Fruit fly (Drosophila melanogaster) whole organism, embryonic: ENCODE measurements around the gene bumpel.

Experiments
- Antp ChIP-seq: fragments of 200-800 bp; sonication (Bioruptor generic); optimal IDR thresholded peaks from 3 replicates; lab custom pipeline; 2016; ENCODE audit warnings: missing biosample characterization, missing genetic modification characterization
- BEAF-32 ChIP-seq: fragments of 200-800 bp; sonication (Bioruptor generic); optimal IDR thresholded peaks from 3 replicates; lab custom pipeline; 2017; ENCODE audit warnings: missing biosample characterization, missing genetic modification characterization, mild to moderate bottlenecking, moderate library complexity, missing genetic modification reagents
- CG10366 ChIP-seq: fragments of 200-800 bp; sonication (Bioruptor generic); IDR thresholded peaks from 2 replicates; pipeline ENCODE4 v1.3.6; 2022; ENCODE audit warnings: missing biosample characterization, missing genetic modification characterization
- CG10462 ChIP-seq: fragments of 200-800 bp; sonication (Bioruptor generic); optimal IDR thresholded peaks from 2 replicates; lab custom pipeline; 2016; ENCODE audit warnings: missing biosample characterization, missing genetic modification characterization
- CG13123 ChIP-seq: fragments of 200-800 bp; sonication (Bioruptor generic); optimal IDR thresholded peaks from 2 replicates; lab custom pipeline; 2016; ENCODE audit warnings: missing biosample characterization, missing genetic modification characterization
- CG14014 ChIP-seq: fragments of 200-800 bp; sonication (Bioruptor generic); IDR thresholded peaks from 2 replicates; pipeline ENCODE4 v1.3.6; 2022; ENCODE audit warnings: missing biosample characterization, missing genetic modification characterization
- CG15514 ChIP-seq: fragments of 200-800 bp; sonication (Bioruptor generic); optimal IDR thresholded peaks from 3 replicates; lab custom pipeline; 2017; ENCODE audit warnings: missing biosample characterization, missing genetic modification characterization, mild to moderate bottlenecking, moderate library complexity, missing genetic modification reagents
- CG17568 ChIP-seq: fragments of 200-800 bp; sonication (Bioruptor generic); optimal IDR thresholded peaks from 2 replicates; lab custom pipeline; 2018; ENCODE audit warnings: missing biosample characterization, mild to moderate bottlenecking, missing genetic modification characterization, moderate library complexity
- CG18262 ChIP-seq: fragments of 200-800 bp; optimal IDR thresholded peaks from 3 replicates; lab custom pipeline; 2019; ENCODE audit warnings: missing biosample characterization, mild to moderate bottlenecking, missing genetic modification characterization, moderate library complexity
- CG2129 ChIP-seq: fragments of 200-800 bp; sonication (Bioruptor generic); IDR thresholded peaks from 2 replicates; pipeline ENCODE4 v1.3.6; 2022; ENCODE audit warnings: missing biosample characterization, missing genetic modification characterization; ENCODE audit not compliant: partially characterized antibody
- CG2202 ChIP-seq: fragments of 200-800 bp; sonication (Bioruptor generic); optimal IDR thresholded peaks from 2 replicates; lab custom pipeline; 2018; ENCODE audit warnings: missing biosample characterization, mild to moderate bottlenecking, missing genetic modification characterization
- CG2712 ChIP-seq: fragments of 200-800 bp; optimal IDR thresholded peaks from 3 replicates; lab custom pipeline; 2019; ENCODE audit warnings: missing biosample characterization, mild to moderate bottlenecking, missing genetic modification characterization, moderate library complexity
- CG32532 ChIP-seq: fragments of 200-800 bp; sonication (Bioruptor generic); IDR thresholded peaks from 2 replicates; pipeline ENCODE4 v1.3.6; 2022; ENCODE audit warnings: missing biosample characterization, missing genetic modification characterization
- CG5245 ChIP-seq: fragments of 200-800 bp; sonication (Bioruptor generic); optimal IDR thresholded peaks from 3 replicates; lab custom pipeline; 2016; ENCODE audit warnings: missing biosample characterization, missing genetic modification characterization
- CG8089 ChIP-seq: fragments of 200-800 bp; sonication (Bioruptor generic); optimal IDR thresholded peaks from 3 replicates; lab custom pipeline; 2016; ENCODE audit warnings: missing biosample characterization, missing genetic modification characterization
- Camta ChIP-seq: fragments of 200-800 bp; sonication (Bioruptor generic); optimal IDR thresholded peaks from 2 replicates; lab custom pipeline; 2016; ENCODE audit warnings: missing biosample characterization, missing genetic modification characterization
- CrebB ChIP-seq: fragments of 200-800 bp; sonication (Bioruptor generic); optimal IDR thresholded peaks from 3 replicates; lab custom pipeline; 2018; ENCODE audit warnings: missing biosample characterization, mild to moderate bottlenecking, missing genetic modification characterization
- Ets65A ChIP-seq: fragments of 200-800 bp; sonication (Bioruptor generic); peaks from one replicate; lab custom pipeline; 2016; ENCODE audit warnings: missing biosample characterization, missing genetic modification characterization
- Hmr ChIP-seq: fragments of 200-800 bp; sonication (Bioruptor generic); optimal IDR thresholded peaks from 3 replicates; lab custom pipeline; 2017; ENCODE audit warnings: mild to moderate bottlenecking, missing biosample characterization, missing genetic modification reagents, missing genetic modification characterization
- Hr3 ChIP-seq: fragments of 200-800 bp; sonication (Bioruptor generic); optimal IDR thresholded peaks from 3 replicates; lab custom pipeline; 2016; ENCODE audit warnings: missing biosample characterization, missing genetic modification characterization
- Kr ChIP-seq: fragments of 200-800 bp; sonication (Bioruptor generic); optimal IDR thresholded peaks from 2 replicates; lab custom pipeline; 2017; ENCODE audit warnings: missing biosample characterization, mild to moderate bottlenecking, missing genetic modification characterization
- Med ChIP-seq: fragments of 200-800 bp; sonication (Bioruptor generic); peaks from one replicate; lab custom pipeline; 2016; ENCODE audit warnings: missing biosample characterization, missing genetic modification characterization, mild to moderate bottlenecking, inconsistent platforms, moderate library complexity
- Mes4 ChIP-seq: fragments of 200-800 bp; sonication (Bioruptor generic); optimal IDR thresholded peaks from 2 replicates; lab custom pipeline; 2016; ENCODE audit warnings: missing biosample characterization, missing genetic modification characterization
- Mrtf ChIP-seq: fragments of 200-800 bp; sonication (Bioruptor generic); IDR thresholded peaks from 3 replicates; pipeline ENCODE4 v1.3.6; 2022; ENCODE audit warnings: missing biosample characterization, missing genetic modification characterization
- Nf-YA ChIP-seq: fragments of 200-800 bp; sonication (Bioruptor generic); IDR thresholded peaks from 2 replicates; pipeline ENCODE4 v1.3.6; 2022; ENCODE audit warnings: missing biosample characterization, missing genetic modification characterization
- Nf-YB ChIP-seq: fragments of 200-800 bp; sonication (Bioruptor generic); optimal IDR thresholded peaks from 3 replicates; lab custom pipeline; 2019; ENCODE audit warnings: missing biosample characterization, mild to moderate bottlenecking, missing genetic modification characterization, moderate library complexity
- amos ChIP-seq: fragments of 200-800 bp; sonication (Bioruptor generic); IDR thresholded peaks from 2 replicates; pipeline ENCODE4 v1.3.6; 2022; ENCODE audit warnings: missing biosample characterization, missing genetic modification characterization; ENCODE audit not compliant: partially characterized antibody
- dpn ChIP-seq, 2 experiments: fragments of 200-800 bp; sonication (Bioruptor generic); optimal IDR thresholded peaks; 3 replicates each; lab custom pipeline; 2016; ENCODE audit warnings: missing biosample characterization in 2 of 2, missing genetic modification characterization in 2 of 2
- dysf ChIP-seq: fragments of 200-800 bp; sonication (Bioruptor generic); IDR thresholded peaks from 3 replicates; pipeline ENCODE4 v1.3.6; 2022; ENCODE audit warnings: missing biosample characterization, missing genetic modification characterization
- esg ChIP-seq: fragments of 200-800 bp; sonication (Bioruptor generic); conservative IDR thresholded peaks from 2 replicates; pipeline ENCODE4 v1.3.6; 2022; ENCODE audit warnings: missing biosample characterization, missing genetic modification characterization
- ewg ChIP-seq: fragments of 200-800 bp; sonication (Bioruptor generic); optimal IDR thresholded peaks from 3 replicates; lab custom pipeline; 2017; ENCODE audit warnings: mild to moderate bottlenecking, missing biosample characterization, missing genetic modification reagents, missing genetic modification characterization
- fd3F ChIP-seq: fragments of 200-800 bp; sonication (Bioruptor generic); optimal IDR thresholded peaks from 2 replicates; lab custom pipeline; 2018; ENCODE audit warnings: missing biosample characterization, mild to moderate bottlenecking, missing genetic modification characterization, moderate library complexity
- fu2 ChIP-seq: fragments of 200-800 bp; sonication (Bioruptor generic); optimal IDR thresholded peaks from 2 replicates; lab custom pipeline; 2016; ENCODE audit warnings: missing biosample characterization, missing genetic modification characterization
- gem ChIP-seq: fragments of 200-800 bp; sonication (Bioruptor generic); optimal IDR thresholded peaks from 2 replicates; lab custom pipeline; 2019; ENCODE audit warnings: missing biosample characterization, mild to moderate bottlenecking, missing genetic modification characterization, moderate library complexity
- hb ChIP-seq: fragments of 200-800 bp; sonication (Bioruptor generic); IDR thresholded peaks from 3 replicates; pipeline ENCODE4 v1.3.6; 2022; ENCODE audit warnings: missing biosample characterization, missing genetic modification characterization; ENCODE audit not compliant: partially characterized antibody
- hbn ChIP-seq: fragments of 200-800 bp; sonication (Bioruptor generic); IDR thresholded peaks from 2 replicates; pipeline ENCODE4 v1.3.6; 2022; ENCODE audit warnings: missing biosample characterization, missing genetic modification characterization; ENCODE audit not compliant: partially characterized antibody
- her ChIP-seq: fragments of 200-800 bp; sonication (Bioruptor generic); optimal IDR thresholded peaks from 2 replicates; lab custom pipeline; 2016; ENCODE audit warnings: missing biosample characterization, missing genetic modification characterization
- insv ChIP-seq, 2 experiments: fragments of 200-800 bp; sonication (Bioruptor generic); optimal IDR thresholded peaks; 3 replicates each; lab custom pipeline; 2016 to 2018; ENCODE audit warnings: missing biosample characterization in 2 of 2, missing genetic modification characterization in 2 of 2
- inv ChIP-seq: fragments of 200-800 bp; sonication (Bioruptor generic); IDR thresholded peaks from 2 replicates; pipeline ENCODE4 v1.3.6; 2022; ENCODE audit warnings: missing biosample characterization, missing genetic modification characterization; ENCODE audit not compliant: partially characterized antibody
- klu ChIP-seq: fragments of 200-800 bp; sonication (Bioruptor generic); IDR thresholded peaks from 2 replicates; pipeline ENCODE4 v1.3.6; 2022; ENCODE audit warnings: missing biosample characterization, missing genetic modification characterization
- lbe ChIP-seq: fragments of 200-800 bp; sonication (Bioruptor generic); optimal IDR thresholded peaks from 2 replicates; lab custom pipeline; 2016; ENCODE audit warnings: missing biosample characterization, mild to moderate bottlenecking, missing genetic modification characterization
- luna ChIP-seq: fragments of 200-800 bp; sonication (Bioruptor generic); optimal IDR thresholded peaks from 2 replicates; lab custom pipeline; 2016; ENCODE audit warnings: missing biosample characterization, missing genetic modification characterization
- mld ChIP-seq: fragments of 200-800 bp; sonication (Bioruptor generic); IDR thresholded peaks from 3 replicates; pipeline ENCODE4 v1.3.6; 2022; ENCODE audit warnings: missing biosample characterization, missing genetic modification characterization; ENCODE audit not compliant: partially characterized antibody
- pzg ChIP-seq: fragments of 200-800 bp; sonication (Bioruptor generic); optimal IDR thresholded peaks from 3 replicates; lab custom pipeline; 2018; ENCODE audit warnings: missing biosample characterization, mild to moderate bottlenecking, missing genetic modification characterization, moderate library complexity
- sens ChIP-seq: fragments of 200-800 bp; sonication (Bioruptor generic); peaks from one replicate; lab custom pipeline; 2016; ENCODE audit warnings: missing biosample characterization, missing genetic modification characterization
- sug ChIP-seq: fragments of 200-800 bp; optimal IDR thresholded peaks from 2 replicates; lab custom pipeline; 2019; ENCODE audit warnings: missing biosample characterization, mild to moderate bottlenecking, missing genetic modification characterization, moderate library complexity
- tup ChIP-seq: fragments of 200-800 bp; sonication (Bioruptor generic); optimal IDR thresholded peaks from 2 replicates; lab custom pipeline; 2016; ENCODE audit warnings: missing biosample characterization, mild to moderate bottlenecking, missing genetic modification characterization, moderate library complexity
- unc-4 ChIP-seq: fragments of 200-800 bp; sonication (Bioruptor generic); IDR thresholded peaks from 2 replicates; pipeline ENCODE4 v1.3.6; 2022; ENCODE audit warnings: missing biosample characterization, missing genetic modification characterization; ENCODE audit not compliant: partially characterized antibody
- zfh2 ChIP-seq: fragments of 200-800 bp; sonication (Bioruptor generic); optimal IDR thresholded peaks from 2 replicates; lab custom pipeline; 2016; ENCODE audit warnings: missing biosample characterization, missing genetic modification characterization

bumpel gene

dm6 chr3R:11454210-11454904, 35.9 kb upstream of the bumpel start (continued):
- TF ChIP-seq dpn (GFP tag; optimal IDR thresholded peaks at IDR 0.05; lab: Kevin White, UChicago), result peak; percentile 49 to 70
- TF ChIP-seq unc-4 (GFP tag; lab: Robert Waterston, UW), result no peak
- TF ChIP-seq CG14014 (GFP tag; lab: Robert Waterston, UW), result peak; percentile 57; the same call in 1 of the 2 replicates
- TF ChIP-seq CG10462, result peak; percentile 6
- no peak for TF ChIP-seq CG17568 (GFP tag; lab: Kevin White, UChicago)
- TF ChIP-seq CG32532 (GFP tag; lab: Robert Waterston, UW), result peak; percentile 76
- peak; percentile 11 for TF ChIP-seq Antp (GFP tag; lab: Kevin White, UChicago)
- peak; percentile 52 for TF ChIP-seq esg (GFP tag; lab: Robert Waterston, UW)
- TF ChIP-seq Med (GFP tag; lab: Kevin White, UChicago), result peak; percentile 93
- TF ChIP-seq Mrtf (GFP tag; lab: Robert Waterston, UW), result 0 out of 3 replicates have a peak, but pooled peaks have one; percentile 29
- TF ChIP-seq Hr3 (GFP tag; lab: Kevin White, UChicago), result peak; percentile 65
- TF ChIP-seq insv (GFP tag; optimal IDR thresholded peaks at IDR 0.05; lab: Kevin White, UChicago), result no peak
- TF ChIP-seq Nf-YB, result no peak
- TF ChIP-seq ewg (GFP tag; lab: Kevin White, UChicago), result no peak
- TF ChIP-seq CG5245 (GFP tag; lab: Kevin White, UChicago), result no peak
- peak; percentile 77 for TF ChIP-seq dysf (GFP tag; lab: Robert Waterston, UW)
- no peak for TF ChIP-seq CG8089
- no peak for TF ChIP-seq hb
- TF ChIP-seq CG10366, result peak; percentile 44
- peak; percentile 40 for TF ChIP-seq CG15514 (GFP tag; lab: Kevin White, UChicago)
- TF ChIP-seq lbe, result peak; percentile 18
- peak; percentile 77 for TF ChIP-seq Hmr
- peak; percentile 54; the same call in 1 of the 2 replicates for TF ChIP-seq klu (GFP tag; lab: Robert Waterston, UW)
- TF ChIP-seq CG18262 (tag; lab: Kevin White, UChicago), result peak; percentile 6
- TF ChIP-seq gem (tag; lab: Kevin White, UChicago), result peak; percentile 84
- TF ChIP-seq her (GFP tag; lab: Kevin White, UChicago), result no peak
- TF ChIP-seq sug, result peak; percentile 43
- peak; percentile 66 for TF ChIP-seq fd3F (GFP tag; lab: Kevin White, UChicago)
- TF ChIP-seq Ets65A (GFP tag; lab: Kevin White, UChicago), result peak; percentile 97
- no peak for TF ChIP-seq mld
- peak; percentile 33 for TF ChIP-seq Camta (GFP tag; lab: Kevin White, UChicago)
- TF ChIP-seq CG2129 (GFP tag; lab: Robert Waterston, UW), result no peak
- TF ChIP-seq zfh2, result peak; percentile 86
- TF ChIP-seq pzg (GFP tag; lab: Kevin White, UChicago), result no peak
- no peak for TF ChIP-seq CrebB (tag; lab: Kevin White, UChicago)
- no peak for TF ChIP-seq Nf-YA
- TF ChIP-seq sens, result peak; percentile 68
- no peak for TF ChIP-seq Kr
- no peak for TF ChIP-seq BEAF-32
- peak; percentile 32 for TF ChIP-seq CG2712 (tag; lab: Kevin White, UChicago)
- no peak for TF ChIP-seq amos (GFP tag; lab: Robert Waterston, UW)
- no peak for TF ChIP-seq CG13123 (GFP tag; lab: Kevin White, UChicago)
- no peak for TF ChIP-seq hbn
- TF ChIP-seq inv (GFP tag; lab: Robert Waterston, UW), result no peak
- no peak for TF ChIP-seq Mes4 (GFP tag; lab: Kevin White, UChicago)
- TF ChIP-seq tup (GFP tag; lab: Kevin White, UChicago), result no peak
- peak; percentile 66 for TF ChIP-seq fu2 (GFP tag; lab: Kevin White, UChicago)
- no peak for TF ChIP-seq CG2202 (tag; lab: Kevin White, UChicago)
- TF ChIP-seq luna (GFP tag; lab: Kevin White, UChicago), result no peak
